Worm (Caenorhabditis elegans) whole organism, L3 larva: ENCODE measurements around the gene srlf-10.

ENCODE experiments used
- R02D3.7 ChIP-seq: fragments of 150-350 bp; optimal IDR thresholded peaks from 2 replicates; lab custom pipeline; 2014; ENCODE audit warnings: missing biosample characterization, missing genetic modification characterization
- ZK546.5 ChIP-seq: sonication (generic microtip); optimal IDR thresholded peaks from 2 replicates; lab custom pipeline; 2017; ENCODE audit warnings: missing biosample characterization, missing genetic modification characterization
- aly-2 ChIP-seq: fragments of 150-350 bp; optimal IDR thresholded peaks from 2 replicates; lab custom pipeline; 2014; ENCODE audit warnings: missing biosample characterization, missing genetic modification characterization
- ceh-16 ChIP-seq: sonication (generic microtip); optimal IDR thresholded peaks from 2 replicates; lab custom pipeline; 2017; ENCODE audit warnings: missing biosample characterization, missing genetic modification characterization
- ceh-28 ChIP-seq: fragments of 150-350 bp; optimal IDR thresholded peaks from 2 replicates; lab custom pipeline; 2014; ENCODE audit warnings: missing biosample characterization, missing genetic modification reagents, missing genetic modification characterization
- ceh-82 ChIP-seq: fragments of 150-350 bp; optimal IDR thresholded peaks from 2 replicates; lab custom pipeline; 2014; ENCODE audit warnings: missing biosample characterization, missing genetic modification characterization
- daf-12 ChIP-seq: fragments of 150-350 bp; optimal IDR thresholded peaks from 2 replicates; lab custom pipeline; 2014; ENCODE audit warnings: missing biosample characterization, missing genetic modification reagents, missing genetic modification characterization
- egl-27 ChIP-seq: sonication (generic microtip); optimal IDR thresholded peaks from 4 replicates; lab custom pipeline; 2017; ENCODE audit warnings: missing biosample characterization, missing genetic modification reagents, missing genetic modification characterization
- egl-5 ChIP-seq: fragments of 150-350 bp; optimal IDR thresholded peaks from 2 replicates; lab custom pipeline; 2017; ENCODE audit warnings: missing biosample characterization, missing genetic modification reagents, missing genetic modification characterization, inconsistent platforms
- elt-1 ChIP-seq: fragments of 150-350 bp; optimal IDR thresholded peaks from 2 replicates; lab custom pipeline; 2014; ENCODE audit warnings: missing biosample characterization, missing genetic modification characterization
- elt-2 ChIP-seq: sonication (generic microtip); optimal IDR thresholded peaks from 2 replicates; lab custom pipeline; 2016; ENCODE audit warnings: missing genetic modification reagents, mild to moderate bottlenecking, missing genetic modification characterization, missing compliant biosample characterization
- elt-3 ChIP-seq, 3 experiments: fragments of 150-350 bp in 1 of 3; sonication (generic microtip) in 2 of 3; optimal IDR thresholded peaks; 2 replicates in 2 of 3; 4 replicates in 1 of 3; lab custom pipeline; 2014 to 2017; ENCODE audit warnings: missing biosample characterization in 3 of 3, missing genetic modification characterization in 3 of 3
- eor-1 ChIP-seq, 2 experiments: fragments of 150-350 bp; optimal IDR thresholded peaks; 2 replicates each; lab custom pipeline; 2014 to 2018; ENCODE audit warnings: missing biosample characterization in 2 of 2, missing genetic modification characterization in 2 of 2
- fkh-10 ChIP-seq: sonication (generic microtip); optimal IDR thresholded peaks from 2 replicates; lab custom pipeline; 2017; ENCODE audit warnings: missing biosample characterization, missing genetic modification reagents, missing genetic modification characterization
- fkh-2 ChIP-seq: fragments of 150-350 bp; optimal IDR thresholded peaks from 2 replicates; lab custom pipeline; 2014; ENCODE audit warnings: missing biosample characterization, missing genetic modification reagents, missing genetic modification characterization
- fos-1 ChIP-seq: fragments of 150-350 bp; optimal IDR thresholded peaks from 2 replicates; lab custom pipeline; 2014; ENCODE audit warnings: missing biosample characterization, missing genetic modification characterization
- hmg-11 ChIP-seq: sonication (generic microtip); optimal IDR thresholded peaks from 2 replicates; lab custom pipeline; 2016; ENCODE audit warnings: missing genetic modification characterization, missing compliant biosample characterization
- jun-1 ChIP-seq: fragments of 150-350 bp; optimal IDR thresholded peaks from 2 replicates; lab custom pipeline; 2014; ENCODE audit warnings: missing biosample characterization, missing genetic modification reagents, missing genetic modification characterization
- lin-15B ChIP-seq: fragments of 150-350 bp; optimal IDR thresholded peaks from 2 replicates; lab custom pipeline; 2014; ENCODE audit warnings: missing biosample characterization, missing genetic modification characterization
- lin-39 ChIP-seq: fragments of 150-350 bp; optimal IDR thresholded peaks from 2 replicates; lab custom pipeline; 2018; ENCODE audit warnings: missing biosample characterization, missing genetic modification reagents, missing genetic modification characterization
- lsy-12 ChIP-seq: sonication (generic microtip); optimal IDR thresholded peaks from 2 replicates; lab custom pipeline; 2016; ENCODE audit warnings: mild to moderate bottlenecking, missing genetic modification characterization, missing compliant biosample characterization
- mml-1 ChIP-seq: fragments of 150-350 bp; sonication (generic microtip); optimal IDR thresholded peaks from 3 replicates; lab custom pipeline; 2014; ENCODE audit warnings: missing biosample characterization, missing genetic modification characterization
- nfya-1 ChIP-seq: sonication (generic microtip); optimal IDR thresholded peaks from 2 replicates; lab custom pipeline; 2017; ENCODE audit warnings: missing genetic modification characterization, mild to moderate bottlenecking, missing compliant biosample characterization, antibody characterized with exemption, moderate library complexity; ENCODE audit not compliant: insufficient read depth
- nhr-11 ChIP-seq: fragments of 150-350 bp; optimal IDR thresholded peaks from 2 replicates; lab custom pipeline; 2014; ENCODE audit warnings: missing biosample characterization, missing genetic modification characterization
- nhr-12 ChIP-seq: fragments of 150-350 bp; optimal IDR thresholded peaks from 2 replicates; lab custom pipeline; 2014; ENCODE audit warnings: missing biosample characterization, missing genetic modification characterization
- nhr-23 ChIP-seq: fragments of 150-350 bp; optimal IDR thresholded peaks from 2 replicates; lab custom pipeline; 2014; ENCODE audit warnings: missing biosample characterization, missing genetic modification reagents, missing genetic modification characterization
- nhr-25 ChIP-seq: sonication (generic microtip); optimal IDR thresholded peaks from 2 replicates; lab custom pipeline; 2017; ENCODE audit warnings: missing biosample characterization, missing genetic modification characterization
- nhr-76 ChIP-seq: fragments of 150-350 bp; sonication (generic microtip); optimal IDR thresholded peaks from 5 replicates; lab custom pipeline; 2014; ENCODE audit warnings: missing biosample characterization, missing genetic modification characterization
- nhr-77 ChIP-seq: fragments of 150-350 bp; optimal IDR thresholded peaks from 2 replicates; lab custom pipeline; 2014; ENCODE audit warnings: missing biosample characterization, missing genetic modification characterization
- pha-4 ChIP-seq: fragments of 150-350 bp; optimal IDR thresholded peaks from 2 replicates; lab custom pipeline; 2014; ENCODE audit warnings: missing biosample characterization, missing genetic modification reagents, missing genetic modification characterization
- pqm-1 ChIP-seq: fragments of 150-350 bp; optimal IDR thresholded peaks from 2 replicates; lab custom pipeline; 2017; ENCODE audit warnings: missing biosample characterization, missing genetic modification characterization, inconsistent platforms
- sea-2 ChIP-seq: fragments of 150-350 bp; sonication (generic microtip); optimal IDR thresholded peaks from 4 replicates; lab custom pipeline; 2014; ENCODE audit warnings: missing biosample characterization, missing genetic modification reagents, missing genetic modification characterization
- skn-1 ChIP-seq: fragments of 150-350 bp; optimal IDR thresholded peaks from 2 replicates; lab custom pipeline; 2014; ENCODE audit warnings: missing biosample characterization, missing genetic modification characterization
- tbx-2 ChIP-seq: sonication (generic microtip); optimal IDR thresholded peaks from 2 replicates; lab custom pipeline; 2016; ENCODE audit warnings: mild to moderate bottlenecking, missing genetic modification characterization, missing compliant biosample characterization
- unc-39 ChIP-seq: sonication (generic microtip); optimal IDR thresholded peaks from 4 replicates; lab custom pipeline; 2017; ENCODE audit warnings: missing biosample characterization, missing genetic modification characterization
- unc-62 ChIP-seq: fragments of 150-350 bp; sonication (generic microtip); optimal IDR thresholded peaks from 4 replicates; lab custom pipeline; 2014; ENCODE audit warnings: missing biosample characterization, missing genetic modification reagents, missing genetic modification characterization
- zag-1 ChIP-seq: fragments of 150-350 bp; optimal IDR thresholded peaks from 2 replicates; lab custom pipeline; 2014; ENCODE audit warnings: missing biosample characterization, missing genetic modification characterization
- ztf-11 ChIP-seq: fragments of 150-350 bp; optimal IDR thresholded peaks from 2 replicates; lab custom pipeline; 2014; ENCODE audit warnings: missing biosample characterization, missing genetic modification characterization
- ztf-4 ChIP-seq: fragments of 150-350 bp; optimal IDR thresholded peaks from 2 replicates; lab custom pipeline; 2014; ENCODE audit warnings: missing biosample characterization, missing genetic modification characterization

The srlf-10 gene

ce11 chrIII:13383159-13383558 lies 18.8 kb upstream of the srlf-10 start:
- TF ChIP-seq skn-1 (no peak), daf-12 (tag; lab: Kevin White, UChicago) (no peak), unc-39 (tag; lab: Kevin White, UChicago) (no peak), aly-2 (no peak), elt-2 (no peak), nhr-77 (no peak), unc-62 (no peak), hmg-11 (tag; lab: Kevin White, UChicago) (no peak), eor-1 (tag; optimal IDR thresholded peaks at IDR 0.05; lab: Kevin White, UChicago) (no peak), fkh-2 (no peak), ceh-28 (no peak), R02D3.7 (tag; lab: Kevin White, UChicago) (no peak), egl-5 (tag; lab: Kevin White, UChicago) (no peak), elt-1 (tag; lab: Kevin White, UChicago) (no peak), tbx-2 (no peak)

- TF ChIP-seq nhr-77 (no peak), nhr-11 (tag; lab: Kevin White, UChicago) (no peak), eor-1 (tag; optimal IDR thresholded peaks at IDR 0.05; lab: Kevin White, UChicago) (no peak), ztf-4 (tag; lab: Kevin White, UChicago) (no peak)
Measured at ce11 chrIII:13385850-13386249, 16.2 kb upstream of the srlf-10 start, which contains the start of gene T03F6.4. Gene T03F6.4, plus strand, starts transcription at chrIII:13386150.

- no peak for TF ChIP-seq lin-39 (tag; lab: Kevin White, UChicago)
- TF ChIP-seq fkh-10 (GFP tag; lab: Kevin White, UChicago), result no peak
- TF ChIP-seq ztf-4 (tag; lab: Kevin White, UChicago), result no peak
- TF ChIP-seq ceh-82 (tag; lab: Kevin White, UChicago), result no peak
- peak; percentile 47 for TF ChIP-seq pha-4 (tag; lab: Kevin White, UChicago)
- peak; percentile 85 for TF ChIP-seq elt-2
- TF ChIP-seq egl-5 (tag; lab: Kevin White, UChicago), result no peak
- TF ChIP-seq nhr-12 (tag; lab: Kevin White, UChicago), result no peak
- no peak for TF ChIP-seq hmg-11 (tag; lab: Kevin White, UChicago)
Measured at ce11 chrIII:13388621-13389020, 13.4 kb upstream of the srlf-10 start.

ce11 chrIII:13389078-13389477 lies 12.9 kb upstream of the srlf-10 start, which contains the start of gene T03F6.3:
Gene T03F6.3, plus strand, starts transcription at chrIII:13389395.
- TF ChIP-seq R02D3.7 (tag; lab: Kevin White, UChicago) (no peak), skn-1 (no peak), lin-15B (no peak), daf-12 (tag; lab: Kevin White, UChicago) (no peak), nhr-12 (tag; lab: Kevin White, UChicago) (no peak), ceh-82 (tag; lab: Kevin White, UChicago) (no peak), egl-5 (tag; lab: Kevin White, UChicago) (no peak), nfya-1 (tag; lab: Kevin White, UChicago) (no peak), zag-1 (tag; lab: Kevin White, UChicago) (no peak), nhr-77 (no peak), ZK546.5 (tag; lab: Kevin White, UChicago) (no peak), tbx-2 (no peak), elt-1 (tag; lab: Kevin White, UChicago) (no peak), nhr-25 (tag; lab: Kevin White, UChicago) (no peak), nhr-23 (tag; lab: Kevin White, UChicago) (no peak)

DNA sequence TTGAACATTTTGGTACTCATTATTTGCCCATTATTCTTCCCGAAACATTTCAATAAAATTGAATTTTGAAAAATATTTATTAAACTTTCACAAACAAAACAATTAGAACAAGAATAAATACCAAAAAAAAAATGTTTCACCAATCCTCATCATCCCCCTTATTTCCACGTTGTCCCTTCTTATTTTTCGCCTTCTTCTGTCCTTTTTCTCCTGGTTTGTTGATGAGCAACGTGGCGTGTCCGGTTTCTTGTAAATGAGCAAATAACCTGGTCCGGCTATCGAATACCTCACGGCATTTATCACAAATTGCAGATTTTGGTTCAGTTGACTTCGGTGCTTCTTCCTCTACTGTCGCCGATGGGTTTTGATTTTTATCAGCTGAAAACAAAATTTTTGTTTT lies 11.2 kb upstream of the srlf-10 start:
- TF ChIP-seq nhr-77 (no peak), nhr-23 (tag; lab: Kevin White, UChicago) (no peak), ceh-28 (no peak), pqm-1 (tag; lab: Kevin White, UChicago) (no peak), ztf-4 (tag; lab: Kevin White, UChicago) (no peak), elt-2 (no peak)

DNA sequence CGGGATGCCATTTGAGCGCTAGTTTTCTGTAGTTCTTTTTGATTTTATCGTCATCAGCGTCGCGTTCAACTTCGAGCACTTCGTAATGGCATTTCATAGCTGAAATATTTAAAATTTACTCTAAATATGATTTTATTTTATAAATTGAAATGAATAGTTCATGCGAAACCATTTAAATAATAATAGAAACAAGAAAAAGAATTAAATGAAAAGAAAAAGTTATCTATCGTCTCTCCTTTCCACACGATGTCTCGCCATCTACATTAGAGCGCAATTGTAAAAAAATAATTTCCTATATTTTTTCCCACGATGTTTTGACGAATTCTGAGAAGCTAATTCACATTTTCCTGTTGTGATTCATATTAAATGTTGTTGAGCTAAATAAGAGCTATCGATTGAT lies 8.8 kb upstream of the srlf-10 start, which contains the start of gene dnj-17:
Gene dnj-17, minus strand, starts transcription at position 101 of the 400 bp plus-strand sequence.
- TF ChIP-seq ceh-16 (tag; lab: Kevin White, UChicago), result no peak
- no peak for TF ChIP-seq ztf-11 (tag; lab: Kevin White, UChicago)
- TF ChIP-seq lin-15B, result no peak
- TF ChIP-seq nfya-1 (tag; lab: Kevin White, UChicago), result no peak
- no peak for TF ChIP-seq mml-1 (tag; lab: Kevin White, UChicago)
- no peak for TF ChIP-seq nhr-76 (tag; lab: Kevin White, UChicago)
- TF ChIP-seq lsy-12 (tag; lab: Kevin White, UChicago), result no peak
- TF ChIP-seq ceh-82 (tag; lab: Kevin White, UChicago), result no peak
- TF ChIP-seq egl-27 (tag; lab: Kevin White, UChicago), result no peak
- TF ChIP-seq skn-1, result no peak
- TF ChIP-seq elt-3 (tag; optimal IDR thresholded peaks at IDR 0.05; lab: Kevin White, UChicago), result no peak
- no peak for TF ChIP-seq sea-2
- no peak for TF ChIP-seq ZK546.5 (tag; lab: Kevin White, UChicago)
- no peak for TF ChIP-seq nhr-25 (tag; lab: Kevin White, UChicago)
- TF ChIP-seq lin-39 (tag; lab: Kevin White, UChicago), result no peak
- TF ChIP-seq jun-1 (tag; lab: Kevin White, UChicago), result no peak
- no peak for TF ChIP-seq nhr-77
- no peak for TF ChIP-seq fos-1 (tag; lab: Kevin White, UChicago)
- TF ChIP-seq fkh-10 (GFP tag; lab: Kevin White, UChicago), result no peak
- no peak for TF ChIP-seq ztf-4 (tag; lab: Kevin White, UChicago)
- TF ChIP-seq, all 47 proteins: peak for 0
